Worm (Caenorhabditis elegans) whole organism, young adult: ENCODE data around the gene T14B4.8.

ENCODE experiments used
- B0019.2 ChIP-seq: fragments of 200-800 bp; sonication (Bioruptor generic); conservative IDR thresholded peaks from 2 replicates; pipeline ENCODE4 v1.3.6; 2022; ENCODE audit warnings: missing genetic modification reagents, missing genetic modification characterization, missing compliant biosample characterization
- B0035.1 ChIP-seq: sonication (generic microtip); optimal IDR thresholded peaks from 2 replicates; lab custom pipeline; 2016; ENCODE audit warnings: missing genetic modification characterization, mild to moderate bottlenecking, missing compliant biosample characterization, missing genotype, missing genetic modification reagents
- B0261.1 ChIP-seq: sonication (generic microtip); optimal IDR thresholded peaks from 2 replicates; lab custom pipeline; 2016; ENCODE audit warnings: mild to moderate bottlenecking, missing genetic modification characterization, moderate library complexity, missing compliant biosample characterization
- F49E8.2 ChIP-seq: sonication (generic microtip); optimal IDR thresholded peaks from 3 replicates; lab custom pipeline; 2017; ENCODE audit warnings: missing genetic modification characterization, mild to moderate bottlenecking, missing compliant biosample characterization, antibody characterized with exemption, moderate library complexity; ENCODE audit not compliant: insufficient read depth
- F52B5.7 ChIP-seq: sonication (generic microtip); optimal IDR thresholded peaks from 2 replicates; lab custom pipeline; 2016; ENCODE audit warnings: mild to moderate bottlenecking, missing genetic modification characterization, missing compliant biosample characterization
- F57A8.1 ChIP-seq: fragments of 200-800 bp; sonication (Bioruptor generic); optimal IDR thresholded peaks from 2 replicates; lab custom pipeline; 2018; ENCODE audit warnings: mild to moderate bottlenecking, missing genetic modification characterization, moderate library complexity, missing compliant biosample characterization
- F57C9.4 ChIP-seq: sonication (generic microtip); optimal IDR thresholded peaks from 2 replicates; lab custom pipeline; 2017; ENCODE audit warnings: mild to moderate bottlenecking, missing genetic modification characterization, missing compliant biosample characterization
- Y53F4B.3 ChIP-seq: fragments of 200-800 bp; sonication (Bioruptor generic); IDR thresholded peaks from 2 replicates; pipeline ENCODE4 v1.3.6; 2022; ENCODE audit warnings: missing genetic modification reagents, missing genetic modification characterization, missing compliant biosample characterization
- Y67H2A.10 ChIP-seq: fragments of 200-800 bp; sonication (Bioruptor generic); conservative IDR thresholded peaks from 2 replicates; pipeline ENCODE4 v1.3.6; 2022; ENCODE audit warnings: missing genetic modification reagents, missing genetic modification characterization, missing compliant biosample characterization
- aptf-2 ChIP-seq: fragments of 200-800 bp; sonication (Bioruptor generic); conservative IDR thresholded peaks from 2 replicates; pipeline ENCODE4 v1.3.6; 2022; ENCODE audit warnings: missing genetic modification reagents, missing genetic modification characterization, missing compliant biosample characterization
- aptf-3 ChIP-seq: fragments of 200-800 bp; sonication (Bioruptor generic); IDR thresholded peaks from 2 replicates; pipeline ENCODE4 v1.3.6; 2022; ENCODE audit warnings: missing genetic modification characterization, missing compliant biosample characterization
- ccch-3 ChIP-seq: fragments of 200-800 bp; sonication (Bioruptor generic); optimal IDR thresholded peaks from 2 replicates; lab custom pipeline; 2018; ENCODE audit warnings: mild to moderate bottlenecking, missing genetic modification characterization, missing compliant biosample characterization
- die-1 ChIP-seq: sonication (generic microtip); optimal IDR thresholded peaks from 2 replicates; lab custom pipeline; 2016; ENCODE audit warnings: missing genotype, mild to moderate bottlenecking, missing genetic modification characterization, missing compliant biosample characterization
- dox-1 ChIP-seq: fragments of 200-800 bp; sonication (Bioruptor generic); IDR thresholded peaks from 2 replicates; pipeline ENCODE4 v1.3.6; 2022; ENCODE audit warnings: missing genetic modification reagents, missing genetic modification characterization, missing compliant biosample characterization
- dpff-1 ChIP-seq: sonication (generic microtip); optimal IDR thresholded peaks from 2 replicates; lab custom pipeline; 2017; ENCODE audit warnings: mild to moderate bottlenecking, missing genetic modification characterization, missing compliant biosample characterization
- efl-1 ChIP-seq: fragments of 150-350 bp; optimal IDR thresholded peaks from 2 replicates; lab custom pipeline; 2014; ENCODE audit warnings: missing biosample characterization, missing genetic modification reagents, missing genetic modification characterization
- hlh-12 ChIP-seq: sonication (generic microtip); optimal IDR thresholded peaks from 2 replicates; lab custom pipeline; 2016; ENCODE audit warnings: missing genetic modification characterization, missing compliant biosample characterization
- hmg-1.2 ChIP-seq: fragments of 200-800 bp; sonication (Bioruptor generic); IDR thresholded peaks from 2 replicates; pipeline ENCODE4 v1.3.6; 2022; ENCODE audit warnings: missing genetic modification reagents, missing genetic modification characterization, missing compliant biosample characterization
- hrde-1 ChIP-seq: sonication (generic microtip); optimal IDR thresholded peaks from 2 replicates; lab custom pipeline; 2016; ENCODE audit warnings: missing genetic modification characterization, mild to moderate bottlenecking, missing compliant biosample characterization, moderate library complexity, missing genotype, missing genetic modification reagents, borderline replicate concordance
- lin-26 ChIP-seq: fragments of 200-800 bp; sonication (Bioruptor generic); IDR thresholded peaks from 2 replicates; pipeline ENCODE4 v1.3.6; 2022; ENCODE audit warnings: missing genetic modification reagents, missing genetic modification characterization, missing compliant biosample characterization
- lin-35 ChIP-seq, 3 experiments: fragments of 150-350 bp in 2 of 3; sonication (generic microtip) in 1 of 3; optimal IDR thresholded peaks; 2 replicates each; lab custom pipeline; 2014 to 2018; ENCODE audit warnings: missing biosample characterization in 3 of 3, missing genetic modification characterization in 3 of 3, missing genetic modification reagents in 3 of 3
- lir-1 ChIP-seq: fragments of 200-800 bp; sonication (Bioruptor generic); conservative IDR thresholded peaks from 2 replicates; pipeline ENCODE4 v1.3.6; 2022; ENCODE audit warnings: missing genetic modification reagents, missing genetic modification characterization, missing compliant biosample characterization
- mel-28 ChIP-seq: sonication (generic microtip); optimal IDR thresholded peaks from 2 replicates; lab custom pipeline; 2016; ENCODE audit warnings: borderline replicate concordance, mild to moderate bottlenecking, missing genetic modification characterization, missing compliant biosample characterization
- mxl-1 ChIP-seq: sonication (generic microtip); optimal IDR thresholded peaks from 2 replicates; lab custom pipeline; 2016; ENCODE audit warnings: missing genetic modification characterization, missing compliant biosample characterization
- rpc-1 ChIP-seq, 2 experiments: fragments of 150-350 bp in 1 of 2; sonication (generic microtip) in 1 of 2; optimal IDR thresholded peaks; 2 replicates each; lab custom pipeline; 2014 to 2018; ENCODE audit warnings: missing biosample characterization in 1 of 2, missing genetic modification characterization in 1 of 2, missing genetic modification reagents in 1 of 2, missing genotype in 1 of 2
- sea-2 ChIP-seq: fragments of 200-800 bp; sonication (Bioruptor generic); IDR thresholded peaks from 2 replicates; pipeline ENCODE4 v1.3.6; 2022; ENCODE audit warnings: missing genetic modification characterization, missing compliant biosample characterization
- somi-1 ChIP-seq: fragments of 200-800 bp; sonication (Bioruptor generic); optimal IDR thresholded peaks from 2 replicates; lab custom pipeline; 2018; ENCODE audit warnings: mild to moderate bottlenecking, missing genetic modification characterization, missing compliant biosample characterization
- unc-130 ChIP-seq: sonication (generic microtip); optimal IDR thresholded peaks from 2 replicates; lab custom pipeline; 2016; ENCODE audit warnings: missing genetic modification reagents, missing genetic modification characterization, missing compliant biosample characterization
- unc-62 ChIP-seq: fragments of 150-350 bp; optimal IDR thresholded peaks from 2 replicates; lab custom pipeline; 2014; ENCODE audit warnings: missing biosample characterization, missing genetic modification reagents, missing genetic modification characterization
- zfh-2 ChIP-seq: fragments of 200-800 bp; sonication (Bioruptor generic); conservative IDR thresholded peaks from 2 replicates; pipeline ENCODE4 v1.3.6; 2022; ENCODE audit warnings: missing genetic modification reagents, missing genetic modification characterization, missing compliant biosample characterization
- ztf-22 ChIP-seq: fragments of 200-800 bp; sonication (Bioruptor generic); optimal IDR thresholded peaks from 2 replicates; lab custom pipeline; 2018; ENCODE audit warnings: mild to moderate bottlenecking, missing genetic modification characterization, moderate library complexity, missing compliant biosample characterization
- ztf-6 ChIP-seq: fragments of 200-800 bp; sonication (Bioruptor generic); IDR thresholded peaks from 2 replicates; pipeline ENCODE4 v1.3.6; 2022; ENCODE audit warnings: missing genetic modification reagents, missing genetic modification characterization, missing compliant biosample characterization

Gene T14B4.8

ce11 chrII:6712177-6712981, 16.8 kb downstream of the T14B4.8 start, which contains the start of the genes dpy-10 and T14B4.19:
Gene dpy-10 (minus strand): TSS chrII:6712227.
Gene T14B4.19 (minus strand): TSS chrII:6712931.
- TF ChIP-seq ztf-6 = no peak

ce11 chrII:6710596-6710995, 18.6 kb downstream of the T14B4.8 start:
- TF ChIP-seq lin-26 = no peak
- TF ChIP-seq zfh-2 (GFP tag; lab: Robert Waterston, UW) = peak; percentile 74
- 0 out of 2 replicates have a peak, but pooled peaks have one; percentile 23 for TF ChIP-seq dox-1 (GFP tag; lab: Robert Waterston, UW)
- no peak for TF ChIP-seq unc-62 (GFP tag; lab: Kevin White, UChicago)
- TF ChIP-seq hrde-1 (tag; lab: Kevin White, UChicago) = no peak
- no peak for TF ChIP-seq mel-28 (tag; lab: Kevin White, UChicago)

- TF ChIP-seq unc-130 (GFP tag; lab: Kevin White, UChicago) (no peak), rpc-1 (optimal IDR thresholded peaks at IDR 0.05; lab: Kevin White, UChicago) (no peak), rpc-1 (tag; optimal IDR thresholded peaks at IDR 0.05; lab: Kevin White, UChicago) (no peak), efl-1 (GFP tag; lab: Kevin White, UChicago) (no peak), F52B5.7 (tag; lab: Kevin White, UChicago) (no peak), mxl-1 (no peak), ccch-3 (GFP tag; lab: Kevin White, UChicago) (no peak), F57C9.4 (tag; lab: Kevin White, UChicago) (no peak)
Observed at ce11 chrII:6709680-6710079, 19.5 kb downstream of the T14B4.8 start.

- TF ChIP-seq unc-130 (GFP tag; lab: Kevin White, UChicago) (no peak), aptf-2 (GFP tag; lab: Robert Waterston, UW) (no peak), ztf-22 (no peak), zfh-2 (GFP tag; lab: Robert Waterston, UW) (peak; percentile 26; the same call in 1 of the 2 replicates), B0261.1 (tag; lab: Kevin White, UChicago) (no peak), B0035.1 (tag; lab: Kevin White, UChicago) (no peak), F57A8.1 (GFP tag; lab: Kevin White, UChicago) (no peak), sea-2 (GFP tag; lab: Robert Waterston, UW) (no peak), lir-1 (GFP tag; lab: Robert Waterston, UW) (no peak), F49E8.2 (tag; lab: Kevin White, UChicago) (no peak), hmg-1.2 (0 out of 2 replicates have a peak, but pooled peaks have one; percentile 17), die-1 (no peak), Y67H2A.10 (no peak), Y53F4B.3 (no peak)
Observed at ce11 chrII:6708980-6709379, 20.2 kb downstream of the T14B4.8 start.

ce11 chrII:6707496-6708260, 21.5 kb downstream of the T14B4.8 start:
- TF ChIP-seq hmg-1.2 (peak; percentile 51; the same call in 1 of the 2 replicates), somi-1 (GFP tag; lab: Kevin White, UChicago) (peak; percentile 21), B0019.2 (no peak), aptf-3 (GFP tag; lab: Robert Waterston, UW) (no peak), hlh-12 (tag; lab: Kevin White, UChicago) (no peak), lin-35 (GFP tag; optimal IDR thresholded peaks at IDR 0.05; lab: Kevin White, UChicago) (no peak), dpff-1 (tag; lab: Kevin White, UChicago) (no peak), lir-1 (GFP tag; lab: Robert Waterston, UW) (no peak)
